Fruit fly (Drosophila melanogaster): Measurements from ENCODE around the gene CG14443.

Gene CG14443

DNA sequence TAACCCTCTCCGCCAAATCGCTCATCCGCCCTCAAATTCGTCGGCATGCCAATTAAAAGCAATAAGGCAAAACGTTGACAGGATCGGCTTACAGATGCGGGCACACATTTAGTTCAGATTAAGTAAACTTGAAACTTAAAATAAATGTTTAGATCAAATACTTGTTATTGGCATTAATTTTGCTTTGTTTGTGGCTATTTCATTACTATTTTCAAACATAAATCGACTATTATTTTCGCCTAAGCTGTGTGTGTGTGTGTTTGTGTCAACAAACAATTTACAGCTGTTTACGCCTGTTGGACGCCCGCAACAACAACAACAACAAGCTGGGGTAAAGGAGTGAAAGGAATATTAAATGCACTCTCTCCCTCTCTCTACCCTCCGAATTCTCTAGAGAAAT lies 32.6 kb upstream of the CG14443 start (continued):
- TF ChIP-seq sc (optimal IDR thresholded peaks at IDR 0.05) (no peak), sc (GFP tag; optimal IDR thresholded peaks at IDR 0.05) (no peak), CG8478 (optimal IDR thresholded peaks at IDR 0.05) (no peak), Bteb2 (GFP tag; optimal IDR thresholded peaks at IDR 0.05) (no peak), tin (GFP tag; optimal IDR thresholded peaks at IDR 0.05) (peak; percentile 3), scrt (GFP tag; optimal IDR thresholded peaks at IDR 0.05) (peak; percentile 66), CG1647 (GFP tag; optimal IDR thresholded peaks at IDR 0.05) (no peak), Ptx1 (GFP tag; IDR thresholded peaks at IDR 0.05) (peak; percentile 10; the same call in 1 of the 2 replicates), HLHmδ (GFP tag; optimal IDR thresholded peaks at IDR 0.05) (no peak), CG4404 (GFP tag; IDR thresholded peaks at IDR 0.05) (no peak), Fer2 (tag; optimal IDR thresholded peaks at IDR 0.05) (no peak), Hey (tag; optimal IDR thresholded peaks at IDR 0.05) (no peak), CG18011 (GFP tag; optimal IDR thresholded peaks at IDR 0.05) (no peak), CG6765 (GFP tag; optimal IDR thresholded peaks at IDR 0.05) (no peak), CG1832 (GFP tag; optimal IDR thresholded peaks at IDR 0.05) (no peak), CG12942 (GFP tag; optimal IDR thresholded peaks at IDR 0.05) (no peak), sqz (GFP tag; optimal IDR thresholded peaks at IDR 0.05) (no peak), wor (GFP tag; IDR thresholded peaks at IDR 0.05) (no peak), Mad (GFP tag; optimal IDR thresholded peaks at IDR 0.05) (no peak), Ets65A (GFP tag) (no peak), gsb-n (tag; optimal IDR thresholded peaks at IDR 0.05) (no peak), klu (GFP tag; IDR thresholded peaks at IDR 0.05) (no peak), Bdp1 (GFP tag; optimal IDR thresholded peaks at IDR 0.05) (no peak), CG3995 (GFP tag; optimal IDR thresholded peaks at IDR 0.05) (no peak), CG4424 (GFP tag; optimal IDR thresholded peaks at IDR 0.05) (no peak), B-H2 (GFP tag; optimal IDR thresholded peaks at IDR 0.05) (no peak), gem (tag; optimal IDR thresholded peaks at IDR 0.05) (peak; percentile 24), CG11696 (GFP tag; IDR thresholded peaks at IDR 0.05) (peak; percentile 80), CG4360 (GFP tag; IDR thresholded peaks at IDR 0.05) (peak; percentile 78), Oli (tag; optimal IDR thresholded peaks at IDR 0.05) (no peak), CG7928 (GFP tag; optimal IDR thresholded peaks at IDR 0.05) (no peak), CG11695 (GFP tag; IDR thresholded peaks at IDR 0.05) (peak; percentile 56), CG18619 (GFP tag; optimal IDR thresholded peaks at IDR 0.05) (no peak), emc (GFP tag; optimal IDR thresholded peaks at IDR 0.05) (no peak), zfh1 (GFP tag; IDR thresholded peaks at IDR 0.05) (0 out of 3 replicates have a peak, but pooled peaks have one; percentile 36), Hmr (GFP tag; optimal IDR thresholded peaks at IDR 0.05) (no peak), croc (GFP tag; conservative IDR thresholded peaks at IDR 0.05) (no peak), pnt (GFP tag; optimal IDR thresholded peaks at IDR 0.05) (no peak), CG1602 (GFP tag; optimal IDR thresholded peaks at IDR 0.05) (no peak), CG18764 (GFP tag; optimal IDR thresholded peaks at IDR 0.05) (no peak), fd102C (GFP tag; optimal IDR thresholded peaks at IDR 0.05) (no peak), cg (GFP tag; optimal IDR thresholded peaks at IDR 0.05) (no peak), schlank (tag; optimal IDR thresholded peaks at IDR 0.05) (no peak), CG10462 (GFP tag; optimal IDR thresholded peaks at IDR 0.05) (no peak), CG14965 (GFP tag; optimal IDR thresholded peaks at IDR 0.05; ENCODE audit: borderline replicate concordance) (no peak), dan (GFP tag; IDR thresholded peaks at IDR 0.05) (no peak), CG6272 (GFP tag; IDR thresholded peaks at IDR 0.05) (no peak), H2.0 (GFP tag; IDR thresholded peaks at IDR 0.05) (no peak), CG1529 (GFP tag; optimal IDR thresholded peaks at IDR 0.05) (peak; percentile 2), Spps (tag; optimal IDR thresholded peaks at IDR 0.05) (no peak), gcm2 (GFP tag; optimal IDR thresholded peaks at IDR 0.05) (no peak), CG15073 (GFP tag; optimal IDR thresholded peaks at IDR 0.05) (no peak), dysf (GFP tag; IDR thresholded peaks at IDR 0.05) (0 out of 3 replicates have a peak, but pooled peaks have one; percentile 21), wdn (GFP tag; IDR thresholded peaks at IDR 0.05) (no peak)

All from whole organism, embryonic.